Fruit fly (Drosophila melanogaster): ENCODE measurements around the gene Pisd.

- TF ChIP-seq CTCF (optimal IDR thresholded peaks at IDR 0.05) (no peak), CG8478 (optimal IDR thresholded peaks at IDR 0.05) (no peak)
Observed at dm6 chr3R:24024123-24024522, 26.5 kb upstream of the Pisd start.
